Fruit fly (Drosophila melanogaster) whole organism, embryonic: ENCODE results near the gene Osi17.
A peak's percentile ranks its signal among the peaks of the same experiment; 100 is the strongest.

Experiments used
- CG10321 ChIP-seq: fragments of 200-800 bp; sonication (Bioruptor generic); IDR thresholded peaks from 2 replicates; pipeline ENCODE4 v1.3.6; 2022; ENCODE audit warnings: missing biosample characterization, missing genetic modification characterization
- CG11560 ChIP-seq: fragments of 200-800 bp; sonication (Bioruptor generic); IDR thresholded peaks from 3 replicates; pipeline ENCODE4 v1.3.6; 2022; ENCODE audit warnings: missing biosample characterization, missing genetic modification characterization
- CG11696 ChIP-seq: fragments of 200-800 bp; sonication (Bioruptor generic); IDR thresholded peaks from 2 replicates; pipeline ENCODE4 v1.3.6; 2022; ENCODE audit warnings: missing biosample characterization, missing genetic modification characterization
- CG12769 ChIP-seq: fragments of 200-800 bp; sonication (Bioruptor generic); optimal IDR thresholded peaks from 2 replicates; lab custom pipeline; 2019; ENCODE audit warnings: missing biosample characterization, mild to moderate bottlenecking, missing genetic modification characterization, moderate library complexity
- CG14710 ChIP-seq: fragments of 200-800 bp; sonication (Bioruptor generic); optimal IDR thresholded peaks from 3 replicates; lab custom pipeline; 2019; ENCODE audit warnings: missing biosample characterization, mild to moderate bottlenecking, missing genetic modification characterization, moderate library complexity
- CG1647 ChIP-seq: fragments of 200-800 bp; sonication (Bioruptor generic); optimal IDR thresholded peaks from 3 replicates; lab custom pipeline; 2016; ENCODE audit warnings: missing biosample characterization, missing genetic modification characterization
- CG17359 ChIP-seq: fragments of 200-800 bp; sonication (Bioruptor generic); optimal IDR thresholded peaks from 3 replicates; lab custom pipeline; 2018; ENCODE audit warnings: missing biosample characterization, mild to moderate bottlenecking, missing genetic modification characterization, moderate library complexity
- CG30431 ChIP-seq: fragments of 200-800 bp; sonication (Bioruptor generic); optimal IDR thresholded peaks from 2 replicates; lab custom pipeline; 2017; ENCODE audit warnings: missing biosample characterization, missing genetic modification characterization
- CG31365 ChIP-seq: fragments of 200-800 bp; sonication (Bioruptor generic); optimal IDR thresholded peaks from 2 replicates; lab custom pipeline; 2018; ENCODE audit warnings: missing biosample characterization, mild to moderate bottlenecking, missing genetic modification characterization
- CG3163 ChIP-seq: fragments of 200-800 bp; sonication (Bioruptor generic); optimal IDR thresholded peaks from 3 replicates; lab custom pipeline; 2016; ENCODE audit warnings: missing biosample characterization, missing genetic modification characterization
- CG6175 ChIP-seq: fragments of 200-800 bp; sonication (Bioruptor generic); IDR thresholded peaks from 3 replicates; pipeline ENCODE4 v1.3.6; 2022; ENCODE audit warnings: missing biosample characterization, missing genetic modification characterization
- CG6272 ChIP-seq: fragments of 200-800 bp; sonication (Bioruptor generic); IDR thresholded peaks from 2 replicates; pipeline ENCODE4 v1.3.6; 2022; ENCODE audit warnings: missing biosample characterization, missing genetic modification characterization
- CG7271 ChIP-seq: fragments of 200-800 bp; sonication (Bioruptor generic); optimal IDR thresholded peaks from 2 replicates; lab custom pipeline; 2018; ENCODE audit warnings: missing biosample characterization, mild to moderate bottlenecking, missing genetic modification characterization, moderate library complexity
- CoRest ChIP-seq: fragments of 200-800 bp; sonication (Bioruptor generic); optimal IDR thresholded peaks from 3 replicates; lab custom pipeline; 2018; ENCODE audit warnings: missing biosample characterization, mild to moderate bottlenecking, missing genetic modification characterization, moderate library complexity
- D ChIP-seq, 2 experiments: fragments of 200-800 bp in 1 of 2; fragments of >200 bp in 1 of 2; sonication (Bioruptor generic) in 1 of 2; optimal IDR thresholded peaks; 2 replicates in 1 of 2; 3 replicates in 1 of 2; lab custom pipeline; 2017; ENCODE audit warnings: mild to moderate bottlenecking in 1 of 2, missing biosample characterization in 1 of 2, missing genetic modification characterization in 1 of 2, missing genetic modification reagents in 1 of 2
- Drgx ChIP-seq: fragments of 200-800 bp; sonication (Bioruptor generic); IDR thresholded peaks from 2 replicates; pipeline ENCODE4 v1.3.6; 2022; ENCODE audit warnings: missing biosample characterization, missing genetic modification characterization
- Ets65A ChIP-seq: fragments of 200-800 bp; sonication (Bioruptor generic); peaks from one replicate; lab custom pipeline; 2016; ENCODE audit warnings: missing biosample characterization, missing genetic modification characterization
- Fer1 ChIP-seq: fragments of 200-800 bp; sonication (Bioruptor generic); optimal IDR thresholded peaks from 2 replicates; lab custom pipeline; 2017; ENCODE audit warnings: missing biosample characterization, mild to moderate bottlenecking, missing genetic modification characterization
- Gsc ChIP-seq: fragments of 200-800 bp; sonication (Bioruptor generic); IDR thresholded peaks from 2 replicates; pipeline ENCODE4 v1.3.6; 2022; ENCODE audit warnings: missing biosample characterization, missing genetic modification characterization
- Hmr ChIP-seq: fragments of 200-800 bp; sonication (Bioruptor generic); optimal IDR thresholded peaks from 3 replicates; lab custom pipeline; 2017; ENCODE audit warnings: mild to moderate bottlenecking, missing biosample characterization, missing genetic modification reagents, missing genetic modification characterization
- Jarid2 ChIP-seq: fragments of 200-800 bp; sonication (Bioruptor generic); optimal IDR thresholded peaks from 3 replicates; lab custom pipeline; 2017; ENCODE audit warnings: mild to moderate bottlenecking, missing biosample characterization, missing genetic modification reagents, missing genetic modification characterization
- Nf-YC ChIP-seq: fragments of 200-800 bp; optimal IDR thresholded peaks from 3 replicates; lab custom pipeline; 2019; ENCODE audit warnings: missing biosample characterization, mild to moderate bottlenecking, missing genetic modification characterization, moderate library complexity
- Optix ChIP-seq: fragments of 200-800 bp; sonication (Bioruptor generic); IDR thresholded peaks from 3 replicates; pipeline ENCODE4 v1.3.6; 2022; ENCODE audit warnings: missing biosample characterization, missing genetic modification characterization
- Ssrp ChIP-seq: fragments of 200-800 bp; sonication (Bioruptor generic); optimal IDR thresholded peaks from 2 replicates; lab custom pipeline; 2018; ENCODE audit warnings: missing biosample characterization, mild to moderate bottlenecking, missing genetic modification characterization, moderate library complexity
- TFAM ChIP-seq: fragments of 200-800 bp; sonication (Bioruptor generic); optimal IDR thresholded peaks from 2 replicates; lab custom pipeline; 2017; ENCODE audit warnings: missing biosample characterization, missing genetic modification characterization, inconsistent platforms
- ab ChIP-seq: fragments of 200-800 bp; sonication (Bioruptor generic); optimal IDR thresholded peaks from 2 replicates; lab custom pipeline; 2016; ENCODE audit warnings: missing biosample characterization, missing genetic modification characterization
- amos ChIP-seq: fragments of 200-800 bp; sonication (Bioruptor generic); IDR thresholded peaks from 2 replicates; pipeline ENCODE4 v1.3.6; 2022; ENCODE audit warnings: missing biosample characterization, missing genetic modification characterization; ENCODE audit not compliant: partially characterized antibody
- chm ChIP-seq: fragments of 200-800 bp; sonication (Bioruptor generic); IDR thresholded peaks from 2 replicates; pipeline ENCODE4 v1.3.6; 2022; ENCODE audit warnings: missing biosample characterization, missing genetic modification characterization
- chn ChIP-seq: fragments of 200-800 bp; sonication (Bioruptor generic); optimal IDR thresholded peaks from 2 replicates; lab custom pipeline; 2016; ENCODE audit warnings: missing biosample characterization, missing genetic modification characterization
- dimm ChIP-seq: fragments of 200-800 bp; sonication (Bioruptor generic); IDR thresholded peaks from 2 replicates; pipeline ENCODE4 v1.3.6; 2022; ENCODE audit warnings: missing biosample characterization, missing genetic modification characterization
- dmrt99B ChIP-seq: fragments of 200-800 bp; sonication (Bioruptor generic); optimal IDR thresholded peaks from 2 replicates; lab custom pipeline; 2018; ENCODE audit warnings: missing biosample characterization, mild to moderate bottlenecking, missing genetic modification characterization, moderate library complexity
- ems ChIP-seq: fragments of 200-800 bp; sonication (Bioruptor generic); optimal IDR thresholded peaks from 3 replicates; lab custom pipeline; 2016; ENCODE audit warnings: missing biosample characterization, missing genetic modification characterization
- gcm ChIP-seq: fragments of 200-800 bp; sonication (Bioruptor generic); optimal IDR thresholded peaks from 2 replicates; lab custom pipeline; 2019; ENCODE audit warnings: missing biosample characterization, mild to moderate bottlenecking, missing genetic modification characterization, moderate library complexity
- gcm2 ChIP-seq: fragments of 200-800 bp; sonication (Bioruptor generic); optimal IDR thresholded peaks from 2 replicates; lab custom pipeline; 2016; ENCODE audit warnings: missing biosample characterization, missing genetic modification characterization
- hth ChIP-seq: fragments of >200 bp; optimal IDR thresholded peaks from 2 replicates; lab custom pipeline; 2017; ENCODE audit warnings: inconsistent platforms
- mirr ChIP-seq: fragments of 200-800 bp; sonication (Bioruptor generic); optimal IDR thresholded peaks from 3 replicates; lab custom pipeline; 2018; ENCODE audit warnings: missing biosample characterization, mild to moderate bottlenecking, missing genetic modification characterization
- nom ChIP-seq: fragments of 200-800 bp; sonication (Bioruptor generic); optimal IDR thresholded peaks from 2 replicates; lab custom pipeline; 2017; ENCODE audit warnings: missing biosample characterization, missing genetic modification characterization, mild to moderate bottlenecking, moderate library complexity, missing genetic modification reagents
- pb ChIP-seq: fragments of 200-800 bp; sonication (Bioruptor generic); optimal IDR thresholded peaks from 3 replicates; lab custom pipeline; 2016; ENCODE audit warnings: missing biosample characterization, missing genetic modification characterization
- pfk ChIP-seq: fragments of 200-800 bp; sonication (Bioruptor generic); optimal IDR thresholded peaks from 2 replicates; lab custom pipeline; 2018; ENCODE audit warnings: missing biosample characterization, mild to moderate bottlenecking, missing genetic modification characterization, moderate library complexity
- pnt ChIP-seq: fragments of 200-800 bp; sonication (Bioruptor generic); optimal IDR thresholded peaks from 3 replicates; lab custom pipeline; 2016; ENCODE audit warnings: missing biosample characterization, missing genetic modification characterization
- prd ChIP-seq, 3 experiments: fragments of >200 bp in 2 of 3; fragments of 200-800 bp in 1 of 3; sonication (Bioruptor generic) in 1 of 3; optimal IDR thresholded peaks in 2 of 3; IDR thresholded peaks in 1 of 3; 2 replicates in 2 of 3; 3 replicates in 1 of 3; pipeline versions ENCODE4 v1.3.6 to Lab custom; 2017 to 2022; ENCODE audit warnings: missing biosample characterization in 1 of 3, missing genetic modification characterization in 1 of 3
- sima ChIP-seq: fragments of 200-800 bp; sonication (Bioruptor generic); optimal IDR thresholded peaks from 2 replicates; lab custom pipeline; 2016; ENCODE audit warnings: missing biosample characterization, missing genetic modification characterization
- so ChIP-seq: fragments of 200-800 bp; sonication (Bioruptor generic); IDR thresholded peaks from 3 replicates; pipeline ENCODE4 v1.3.6; 2022; ENCODE audit warnings: missing biosample characterization, missing genetic modification characterization
- tna ChIP-seq: fragments of 200-800 bp; sonication (Bioruptor generic); IDR thresholded peaks from 2 replicates; pipeline ENCODE4 v1.3.6; 2022; ENCODE audit warnings: missing biosample characterization, missing genetic modification characterization; ENCODE audit not compliant: partially characterized antibody
- trem ChIP-seq: fragments of 200-800 bp; optimal IDR thresholded peaks from 3 replicates; lab custom pipeline; 2019; ENCODE audit warnings: missing biosample characterization, mild to moderate bottlenecking, missing genetic modification characterization, moderate library complexity
- tup ChIP-seq: fragments of 200-800 bp; sonication (Bioruptor generic); optimal IDR thresholded peaks from 2 replicates; lab custom pipeline; 2016; ENCODE audit warnings: missing biosample characterization, mild to moderate bottlenecking, missing genetic modification characterization, moderate library complexity
- usp ChIP-seq: fragments of >200 bp; optimal IDR thresholded peaks from 2 replicates; lab custom pipeline; 2017; ENCODE audit warnings: missing biosample characterization, missing genetic modification characterization

Gene Osi17

DNA sequence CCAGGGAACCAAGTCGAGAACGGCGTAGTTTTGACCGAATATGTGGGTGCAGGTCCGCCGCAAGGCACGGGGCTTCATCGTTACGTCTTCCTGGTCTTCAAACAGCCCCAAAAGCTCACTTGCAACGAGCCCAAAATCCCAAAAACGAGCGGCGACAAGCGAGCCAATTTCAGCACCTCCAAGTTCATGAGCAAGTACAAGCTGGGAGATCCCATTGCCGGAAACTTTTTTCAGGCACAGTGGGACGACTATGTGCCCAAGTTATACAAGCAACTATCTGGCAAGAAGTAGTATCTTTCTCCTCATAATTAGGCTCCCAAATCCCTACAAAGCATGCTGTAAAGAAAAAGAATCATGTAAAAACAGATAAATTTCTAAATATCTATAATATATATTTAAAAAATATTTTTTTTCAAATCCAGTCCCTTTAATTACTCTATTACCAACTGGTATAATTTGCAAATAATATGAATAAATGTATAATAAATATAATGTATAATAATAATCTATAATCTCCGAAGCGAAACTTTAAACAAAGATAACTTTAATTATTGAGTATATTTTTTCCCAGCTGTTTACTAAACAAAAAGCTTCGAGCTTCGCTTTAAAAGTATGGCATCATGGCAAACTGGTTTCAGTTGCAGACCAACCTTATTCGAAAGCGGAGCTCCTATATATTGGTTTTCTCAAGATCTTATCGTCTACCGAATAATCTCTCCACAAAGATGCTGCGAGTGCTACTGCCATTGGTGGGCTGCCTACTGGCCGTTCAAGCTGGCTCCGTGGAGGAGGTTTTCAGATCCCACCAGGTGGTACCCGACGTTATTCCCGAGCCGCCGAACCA lies 32.0 kb downstream of the Osi17 start, which contains the start of gene CG17919 (continued):
- peak; percentile 37 for TF ChIP-seq dmrt99B (tag; lab: Kevin White, UChicago)
- TF ChIP-seq CoRest (tag; lab: Kevin White, UChicago), result no peak
- TF ChIP-seq CG12769 (tag; lab: Kevin White, UChicago), result peak; percentile 26
- TF ChIP-seq, all 482 proteins: peak for 22

DNA sequence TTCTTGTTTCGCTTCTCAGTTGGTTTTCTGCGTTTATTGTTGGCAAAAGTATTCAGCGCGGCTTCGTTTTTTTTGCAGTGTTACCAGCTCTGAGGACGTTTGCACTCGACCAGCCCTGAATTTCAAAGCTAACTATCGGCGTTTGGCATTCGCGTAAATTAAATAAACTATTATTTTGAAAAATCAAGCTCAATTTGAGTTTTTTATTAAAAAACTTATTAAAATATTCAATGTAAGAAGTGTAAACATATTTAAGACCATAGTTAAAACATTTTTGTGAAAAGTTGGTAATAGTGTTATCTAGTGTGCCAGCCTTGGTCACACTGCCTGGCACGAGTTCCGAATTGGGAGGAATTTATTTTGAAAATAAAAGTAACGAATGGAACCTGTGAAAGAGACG lies 34.2 kb downstream of the Osi17 start, which contains the start of the genes SmD2 and CG18048:
SmD2 (minus strand) TSS at position 98 of the 400 bp plus-strand sequence.
CG18048 (plus strand) TSS at position 298 of the 400 bp plus-strand sequence.
- TF ChIP-seq prd (optimal IDR thresholded peaks at IDR 0.05; lab: Kevin White, UChicago) (no peak), prd (GFP tag; IDR thresholded peaks at IDR 0.05; lab: Robert Waterston, UW) (no peak), CG11696 (GFP tag; lab: Robert Waterston, UW) (no peak), CG11560 (tag; lab: Robert Waterston, UW) (no peak), CG7271 (no peak), ems (no peak), tup (GFP tag; lab: Kevin White, UChicago) (no peak), dimm (GFP tag; lab: Robert Waterston, UW) (no peak), Hmr (GFP tag; lab: Kevin White, UChicago) (no peak), Drgx (GFP tag; lab: Robert Waterston, UW) (no peak), pb (GFP tag; lab: Kevin White, UChicago) (no peak), chn (GFP tag; lab: Kevin White, UChicago) (no peak), CG6175 (GFP tag; lab: Robert Waterston, UW) (no peak), CG14710 (tag; lab: Kevin White, UChicago) (peak; percentile 78), CG10321 (GFP tag; lab: Robert Waterston, UW) (no peak), hth (lab: Kevin White, UChicago) (no peak), TFAM (GFP tag; lab: Kevin White, UChicago) (no peak), sima (GFP tag; lab: Kevin White, UChicago) (no peak), CG17359 (no peak), gcm2 (no peak), Jarid2 (GFP tag; lab: Kevin White, UChicago) (no peak), pnt (GFP tag; lab: Kevin White, UChicago) (no peak), pfk (no peak), CG31365 (tag; lab: Kevin White, UChicago) (no peak), CG30431 (GFP tag; lab: Kevin White, UChicago) (no peak), amos (peak; percentile 75), Ets65A (GFP tag; lab: Kevin White, UChicago) (no peak), Nf-YC (tag; lab: Kevin White, UChicago) (peak; percentile 18), Ssrp (peak; percentile 16), ab (GFP tag; lab: Kevin White, UChicago) (no peak), D (optimal IDR thresholded peaks at IDR 0.05; lab: Kevin White, UChicago) (no peak), D (GFP tag; optimal IDR thresholded peaks at IDR 0.05; lab: Kevin White, UChicago) (no peak), CG1647 (no peak), CG12769 (tag; lab: Kevin White, UChicago) (no peak), so (GFP tag; lab: Robert Waterston, UW) (no peak), Gsc (no peak), CG6272 (GFP tag; lab: Robert Waterston, UW) (no peak), chm (GFP tag; lab: Robert Waterston, UW) (no peak), trem (tag; lab: Kevin White, UChicago) (peak; percentile 85), gcm (GFP tag; lab: Kevin White, UChicago) (no peak), usp (GFP tag; lab: Kevin White, UChicago) (no peak), nom (GFP tag; lab: Kevin White, UChicago) (no peak), Fer1 (peak; percentile 9), CG3163 (no peak), tna (peak; percentile 43; the same call in 1 of the 2 replicates), Optix (GFP tag; lab: Robert Waterston, UW) (no peak), mirr (GFP tag; lab: Kevin White, UChicago) (no peak)
